Worm (Caenorhabditis elegans): Measurements from ENCODE around the gene nas-11.
A peak's percentile ranks its signal among the peaks of the same experiment; 100 is the strongest.

The nas-11 gene

ce11 chrX:6743853-6744346, 30.5 kb downstream of the nas-11 start (continued):
- TF ChIP-seq tlf-1 (GFP tag; optimal IDR thresholded peaks at IDR 0.05), result peak; percentile 90

ce11 chrX:6744537-6744936, 31.2 kb downstream of the nas-11 start:
- peak; percentile 42 for TF ChIP-seq dox-1 (GFP tag; IDR thresholded peaks at IDR 0.05)
- TF ChIP-seq ZK185.1 (tag; optimal IDR thresholded peaks at IDR 0.05; ENCODE audit: poor library complexity, severe bottlenecking), result peak; percentile 56
- TF ChIP-seq lag-1 (GFP tag; IDR thresholded peaks at IDR 0.05), result 0 out of 2 replicates have a peak, but pooled peaks have one; percentile 5
- TF ChIP-seq nhr-80 (tag; optimal IDR thresholded peaks at IDR 0.05), result peak; percentile 93
- TF ChIP-seq F22D6.2 (tag; optimal IDR thresholded peaks at IDR 0.05), result no peak
- no peak for TF ChIP-seq ets-4 (GFP tag; optimal IDR thresholded peaks at IDR 0.05)
- TF ChIP-seq let-607 (tag; optimal IDR thresholded peaks at IDR 0.05), result peak in 1 of 2 experiments; percentile 30
- TF ChIP-seq ama-1 (optimal IDR thresholded peaks at IDR 0.05), result peak; percentile 12
- no peak for TF ChIP-seq ama-1 (GFP tag; optimal IDR thresholded peaks at IDR 0.05)
- no peak for TF ChIP-seq Y67H2A.10 (GFP tag; conservative IDR thresholded peaks at IDR 0.05)
- TF ChIP-seq ceh-58 (GFP tag; IDR thresholded peaks at IDR 0.05), result no peak
- no peak for TF ChIP-seq cebp-1 (GFP tag; IDR thresholded peaks at IDR 0.05)
- no peak for TF ChIP-seq cebp-1 (tag; optimal IDR thresholded peaks at IDR 0.05)
- TF ChIP-seq Y53G8AR.9 (GFP tag; conservative IDR thresholded peaks at IDR 0.05), result no peak

ce11 chrX:6744978-6745377, 31.6 kb downstream of the nas-11 start:
- TF ChIP-seq mcd-1 (GFP tag; IDR thresholded peaks at IDR 0.05) (0 out of 2 replicates have a peak, but pooled peaks have one; percentile 17), ceh-27 (GFP tag; optimal IDR thresholded peaks at IDR 0.05) (no peak), cebp-2 (GFP tag; IDR thresholded peaks at IDR 0.05) (0 out of 2 replicates have a peak, but pooled peaks have one; percentile 27), zfh-2 (GFP tag; conservative IDR thresholded peaks at IDR 0.05) (0 out of 2 replicates have a peak, but pooled peaks have one; percentile 26), F55B11.4 (tag; optimal IDR thresholded peaks at IDR 0.05; ENCODE audit: borderline replicate concordance, insufficient read depth) (no peak), ceh-58 (GFP tag; IDR thresholded peaks at IDR 0.05) (no peak), hlh-12 (tag; optimal IDR thresholded peaks at IDR 0.05) (no peak), ekl-4 (GFP tag; IDR thresholded peaks at IDR 0.05) (no peak), pbrm-1 (GFP tag; IDR thresholded peaks at IDR 0.05) (0 out of 2 replicates have a peak, but pooled peaks have one; percentile 23), ztf-3 (GFP tag; optimal IDR thresholded peaks at IDR 0.05) (no peak)

- TF ChIP-seq ama-1 (optimal IDR thresholded peaks at IDR 0.05), result no peak
- no peak for TF ChIP-seq ama-1 (GFP tag; optimal IDR thresholded peaks at IDR 0.05)
- TF ChIP-seq somi-1 (GFP tag; optimal IDR thresholded peaks at IDR 0.05), result peak; percentile 14
These were observed 32.1 kb downstream of the nas-11 start for ce11 chrX:6745515-6745914.

ce11 chrX:6746849-6747248, 33.5 kb downstream of the nas-11 start:
- TF ChIP-seq ceh-91 (GFP tag; IDR thresholded peaks at IDR 0.05) (no peak), madf-6 (GFP tag; IDR thresholded peaks at IDR 0.05) (no peak), ama-1 (optimal IDR thresholded peaks at IDR 0.05) (peak; percentile 55), ama-1 (GFP tag; optimal IDR thresholded peaks at IDR 0.05) (no peak)

- TF ChIP-seq ceh-58 (GFP tag; IDR thresholded peaks at IDR 0.05), result no peak
- TF ChIP-seq let-607 (tag; optimal IDR thresholded peaks at IDR 0.05), result peak; percentile 73 to 75
- peak; percentile 56 for TF ChIP-seq chd-7 (tag; optimal IDR thresholded peaks at IDR 0.05)
- peak; percentile 62 for TF ChIP-seq ets-4 (GFP tag; optimal IDR thresholded peaks at IDR 0.05)
- no peak for TF ChIP-seq F23B12.7 (tag; optimal IDR thresholded peaks at IDR 0.05; ENCODE audit: insufficient read depth)
- no peak for TF ChIP-seq ztf-28 (GFP tag; IDR thresholded peaks at IDR 0.05)
- TF ChIP-seq dox-1 (GFP tag; IDR thresholded peaks at IDR 0.05), result peak; percentile 58
- TF ChIP-seq cebp-1 (GFP tag; IDR thresholded peaks at IDR 0.05), result no peak
- peak; percentile 72 for TF ChIP-seq cebp-1 (tag; optimal IDR thresholded peaks at IDR 0.05)
- no peak for TF ChIP-seq T07F8.4 (tag; optimal IDR thresholded peaks at IDR 0.05)
- TF ChIP-seq ama-1 (optimal IDR thresholded peaks at IDR 0.05), result no peak
- TF ChIP-seq ama-1 (GFP tag; optimal IDR thresholded peaks at IDR 0.05), result no peak
- 0 out of 2 replicates have a peak, but pooled peaks have one; percentile 16 for TF ChIP-seq K11D2.4 (GFP tag; IDR thresholded peaks at IDR 0.05)
- no peak for TF ChIP-seq rec-8 (tag; optimal IDR thresholded peaks at IDR 0.05)
- no peak for TF ChIP-seq C17E4.6 (GFP tag; IDR thresholded peaks at IDR 0.05)
- TF ChIP-seq snpc-1.1 (tag; optimal IDR thresholded peaks at IDR 0.05; ENCODE audit: insufficient read depth), result no peak
- no peak for TF ChIP-seq hrde-1 (tag; optimal IDR thresholded peaks at IDR 0.05; ENCODE audit: borderline replicate concordance)
- peak; percentile 3 for TF ChIP-seq K12H6.12 (tag; optimal IDR thresholded peaks at IDR 0.05)
These were observed 34.6 kb downstream of the nas-11 start for ce11 chrX:6747906-6748356.
